Fruit fly (Drosophila melanogaster) whole organism, embryonic: ENCODE measurements around the gene CG14696.

ENCODE experiments used
- ATbp ChIP-seq: fragments of 200-800 bp; sonication (Bioruptor generic); optimal IDR thresholded peaks from 2 replicates; lab custom pipeline; 2017; ENCODE audit warnings: missing biosample characterization, mild to moderate bottlenecking, missing genetic modification characterization, missing genetic modification reagents
- Abd-B ChIP-seq: fragments of 200-800 bp; sonication (Bioruptor generic); optimal IDR thresholded peaks from 2 replicates; lab custom pipeline; 2018; ENCODE audit warnings: missing biosample characterization, mild to moderate bottlenecking, missing genetic modification characterization, moderate library complexity
- Bteb2 ChIP-seq: fragments of 200-800 bp; sonication (Bioruptor generic); optimal IDR thresholded peaks from 2 replicates; lab custom pipeline; 2016; ENCODE audit warnings: missing biosample characterization, missing genetic modification characterization
- CG10147 ChIP-seq: fragments of 200-800 bp; sonication (Bioruptor generic); optimal IDR thresholded peaks from 2 replicates; lab custom pipeline; 2019; ENCODE audit warnings: missing biosample characterization, mild to moderate bottlenecking, missing genetic modification characterization, moderate library complexity
- CG1024 ChIP-seq: fragments of 200-800 bp; sonication (Bioruptor generic); IDR thresholded peaks from 2 replicates; pipeline ENCODE4 v1.3.6; 2022; ENCODE audit warnings: missing biosample characterization, missing genetic modification characterization
- CG10366 ChIP-seq: fragments of 200-800 bp; sonication (Bioruptor generic); IDR thresholded peaks from 2 replicates; pipeline ENCODE4 v1.3.6; 2022; ENCODE audit warnings: missing biosample characterization, missing genetic modification characterization
- CG12236 ChIP-seq: fragments of 200-800 bp; sonication (Bioruptor generic); optimal IDR thresholded peaks from 2 replicates; lab custom pipeline; 2016; ENCODE audit warnings: missing biosample characterization, missing genetic modification characterization
- CG15479 ChIP-seq: fragments of 200-800 bp; sonication (Bioruptor generic); optimal IDR thresholded peaks from 3 replicates; lab custom pipeline; 2019; ENCODE audit warnings: missing biosample characterization, mild to moderate bottlenecking, missing genetic modification characterization, moderate library complexity
- CG1647 ChIP-seq: fragments of 200-800 bp; sonication (Bioruptor generic); optimal IDR thresholded peaks from 3 replicates; lab custom pipeline; 2016; ENCODE audit warnings: missing biosample characterization, missing genetic modification characterization
- CG16813 ChIP-seq: fragments of 200-800 bp; sonication (Bioruptor generic); IDR thresholded peaks from 3 replicates; pipeline ENCODE4 v1.3.6; 2022; ENCODE audit warnings: missing biosample characterization, missing genetic modification characterization; ENCODE audit not compliant: partially characterized antibody
- CG17568 ChIP-seq: fragments of 200-800 bp; sonication (Bioruptor generic); optimal IDR thresholded peaks from 2 replicates; lab custom pipeline; 2018; ENCODE audit warnings: missing biosample characterization, mild to moderate bottlenecking, missing genetic modification characterization, moderate library complexity
- CG18011 ChIP-seq: fragments of 200-800 bp; sonication (Bioruptor generic); optimal IDR thresholded peaks from 2 replicates; lab custom pipeline; 2017; ENCODE audit warnings: missing biosample characterization, missing genetic modification characterization, mild to moderate bottlenecking, moderate library complexity, missing genotype
- CG2202 ChIP-seq: fragments of 200-800 bp; sonication (Bioruptor generic); optimal IDR thresholded peaks from 2 replicates; lab custom pipeline; 2018; ENCODE audit warnings: missing biosample characterization, mild to moderate bottlenecking, missing genetic modification characterization
- CG2889 ChIP-seq: fragments of 200-800 bp; sonication (Bioruptor generic); IDR thresholded peaks from 3 replicates; pipeline ENCODE4 v1.3.6; 2022; ENCODE audit warnings: missing biosample characterization, missing genetic modification characterization
- CG34422 ChIP-seq: fragments of 200-800 bp; sonication (Bioruptor generic); IDR thresholded peaks from 3 replicates; pipeline ENCODE4 v1.3.6; 2022; ENCODE audit warnings: missing biosample characterization, missing genetic modification characterization
- CG4424 ChIP-seq: fragments of 200-800 bp; sonication (Bioruptor generic); optimal IDR thresholded peaks from 3 replicates; lab custom pipeline; 2016; ENCODE audit warnings: missing biosample characterization, missing genetic modification characterization
- CG6683 ChIP-seq: fragments of 200-800 bp; sonication (Bioruptor generic); optimal IDR thresholded peaks from 2 replicates; lab custom pipeline; 2017; ENCODE audit warnings: missing biosample characterization, mild to moderate bottlenecking, missing genetic modification characterization, missing genetic modification reagents
- CG7987 ChIP-seq: fragments of 200-800 bp; sonication (Bioruptor generic); optimal IDR thresholded peaks from 2 replicates; lab custom pipeline; 2018; ENCODE audit warnings: missing biosample characterization, mild to moderate bottlenecking, missing genetic modification characterization, moderate library complexity
- CG8478 ChIP-seq: fragments of >200 bp; optimal IDR thresholded peaks from 2 replicates; lab custom pipeline; 2018
- Dad ChIP-seq: fragments of 200-800 bp; sonication (Bioruptor generic); optimal IDR thresholded peaks from 3 replicates; lab custom pipeline; 2016; ENCODE audit warnings: missing biosample characterization, missing genetic modification characterization
- Dek ChIP-seq: fragments of 200-800 bp; sonication (Bioruptor generic); optimal IDR thresholded peaks from 3 replicates; lab custom pipeline; 2019; ENCODE audit warnings: missing biosample characterization, mild to moderate bottlenecking, missing genetic modification characterization, moderate library complexity
- Fer2 ChIP-seq: fragments of 200-800 bp; sonication (Bioruptor generic); optimal IDR thresholded peaks from 2 replicates; lab custom pipeline; 2018; ENCODE audit warnings: missing biosample characterization, mild to moderate bottlenecking, missing genetic modification characterization, moderate library complexity
- Hey ChIP-seq: fragments of 200-800 bp; sonication (Bioruptor generic); optimal IDR thresholded peaks from 3 replicates; lab custom pipeline; 2018; ENCODE audit warnings: missing biosample characterization, mild to moderate bottlenecking, missing genetic modification characterization
- Hr51 ChIP-seq, 2 experiments: fragments of 200-800 bp; sonication (Bioruptor generic); optimal IDR thresholded peaks; 2 replicates in 1 of 2; 3 replicates in 1 of 2; lab custom pipeline; 2016 to 2018; ENCODE audit warnings: missing biosample characterization in 2 of 2, missing genetic modification characterization in 2 of 2, mild to moderate bottlenecking in 1 of 2, moderate library complexity in 1 of 2
- Nf-YA ChIP-seq: fragments of 200-800 bp; sonication (Bioruptor generic); IDR thresholded peaks from 2 replicates; pipeline ENCODE4 v1.3.6; 2022; ENCODE audit warnings: missing biosample characterization, missing genetic modification characterization
- Oli ChIP-seq: fragments of 200-800 bp; sonication (Bioruptor generic); optimal IDR thresholded peaks from 2 replicates; lab custom pipeline; 2018; ENCODE audit warnings: missing biosample characterization, mild to moderate bottlenecking, missing genetic modification characterization, moderate library complexity
- Ravus ChIP-seq: fragments of 200-800 bp; sonication (Bioruptor generic); IDR thresholded peaks from 2 replicates; pipeline ENCODE4 v1.3.6; 2022; ENCODE audit warnings: missing biosample characterization, missing genetic modification characterization
- TFAM ChIP-seq: fragments of 200-800 bp; sonication (Bioruptor generic); optimal IDR thresholded peaks from 2 replicates; lab custom pipeline; 2017; ENCODE audit warnings: missing biosample characterization, missing genetic modification characterization, inconsistent platforms
- Usf ChIP-seq: fragments of 200-800 bp; sonication (Bioruptor generic); optimal IDR thresholded peaks from 2 replicates; lab custom pipeline; 2017; ENCODE audit warnings: missing genotype, missing biosample characterization, missing genetic modification characterization
- ara ChIP-seq: fragments of 200-800 bp; sonication (Bioruptor generic); IDR thresholded peaks from 2 replicates; pipeline ENCODE4 v1.3.6; 2022; ENCODE audit warnings: missing biosample characterization, missing genetic modification characterization
- br ChIP-seq: fragments of >200 bp; optimal IDR thresholded peaks from 2 replicates; lab custom pipeline; 2017
- cwo ChIP-seq: fragments of 200-800 bp; sonication (Bioruptor generic); optimal IDR thresholded peaks from 3 replicates; lab custom pipeline; 2017; ENCODE audit warnings: missing biosample characterization, missing genetic modification characterization, mild to moderate bottlenecking, moderate library complexity, missing genetic modification reagents
- disco-r ChIP-seq: fragments of 200-800 bp; sonication (Bioruptor generic); optimal IDR thresholded peaks from 2 replicates; lab custom pipeline; 2016; ENCODE audit warnings: missing biosample characterization, missing genetic modification characterization
- dpn ChIP-seq, 2 experiments: fragments of 200-800 bp; sonication (Bioruptor generic); optimal IDR thresholded peaks; 3 replicates each; lab custom pipeline; 2016; ENCODE audit warnings: missing biosample characterization in 2 of 2, missing genetic modification characterization in 2 of 2
- ham ChIP-seq: fragments of 200-800 bp; sonication (Bioruptor generic); IDR thresholded peaks from 2 replicates; pipeline ENCODE4 v1.3.6; 2022; ENCODE audit warnings: missing biosample characterization, missing genetic modification characterization
- her ChIP-seq: fragments of 200-800 bp; sonication (Bioruptor generic); optimal IDR thresholded peaks from 2 replicates; lab custom pipeline; 2016; ENCODE audit warnings: missing biosample characterization, missing genetic modification characterization
- insv ChIP-seq, 2 experiments: fragments of 200-800 bp; sonication (Bioruptor generic); optimal IDR thresholded peaks; 3 replicates each; lab custom pipeline; 2016 to 2018; ENCODE audit warnings: missing biosample characterization in 2 of 2, missing genetic modification characterization in 2 of 2
- klu ChIP-seq: fragments of 200-800 bp; sonication (Bioruptor generic); IDR thresholded peaks from 2 replicates; pipeline ENCODE4 v1.3.6; 2022; ENCODE audit warnings: missing biosample characterization, missing genetic modification characterization
- knrl ChIP-seq: fragments of 200-800 bp; sonication (Bioruptor generic); IDR thresholded peaks from 3 replicates; pipeline ENCODE4 v1.3.6; 2022; ENCODE audit warnings: missing biosample characterization, missing genetic modification characterization; ENCODE audit not compliant: partially characterized antibody
- lola ChIP-seq, 3 experiments: fragments of >200 bp in 2 of 3; fragments of 200-800 bp in 1 of 3; sonication (Bioruptor generic) in 1 of 3; optimal IDR thresholded peaks; 2 replicates each; lab custom pipeline; 2017 to 2019; ENCODE audit warnings: missing biosample characterization in 3 of 3, missing genetic modification characterization in 3 of 3, mild to moderate bottlenecking in 1 of 3, moderate library complexity in 1 of 3
- luna ChIP-seq: fragments of 200-800 bp; sonication (Bioruptor generic); optimal IDR thresholded peaks from 2 replicates; lab custom pipeline; 2016; ENCODE audit warnings: missing biosample characterization, missing genetic modification characterization
- mld ChIP-seq: fragments of 200-800 bp; sonication (Bioruptor generic); IDR thresholded peaks from 3 replicates; pipeline ENCODE4 v1.3.6; 2022; ENCODE audit warnings: missing biosample characterization, missing genetic modification characterization; ENCODE audit not compliant: partially characterized antibody
- org-1 ChIP-seq: fragments of 200-800 bp; sonication (Bioruptor generic); optimal IDR thresholded peaks from 2 replicates; lab custom pipeline; 2017; ENCODE audit warnings: missing biosample characterization, missing genetic modification characterization
- otp ChIP-seq: fragments of 200-800 bp; sonication (Bioruptor generic); IDR thresholded peaks from 3 replicates; pipeline ENCODE4, ENCODE4 v1.3.6; 2022; ENCODE audit warnings: missing biosample characterization, missing genetic modification characterization
- pzg ChIP-seq: fragments of 200-800 bp; sonication (Bioruptor generic); optimal IDR thresholded peaks from 3 replicates; lab custom pipeline; 2018; ENCODE audit warnings: missing biosample characterization, mild to moderate bottlenecking, missing genetic modification characterization, moderate library complexity
- run ChIP-seq: fragments of 200-800 bp; sonication (Bioruptor generic); optimal IDR thresholded peaks from 3 replicates; lab custom pipeline; 2018; ENCODE audit warnings: missing biosample characterization, mild to moderate bottlenecking, missing genetic modification characterization
- tio ChIP-seq: fragments of 200-800 bp; sonication (Bioruptor generic); optimal IDR thresholded peaks from 2 replicates; lab custom pipeline; 2017; ENCODE audit warnings: missing biosample characterization, missing genetic modification characterization, inconsistent platforms
- zfh2 ChIP-seq: fragments of 200-800 bp; sonication (Bioruptor generic); optimal IDR thresholded peaks from 2 replicates; lab custom pipeline; 2016; ENCODE audit warnings: missing biosample characterization, missing genetic modification characterization

CG14696 gene

dm6 chr3R:10875515-10876434 lies 9.0 kb downstream of the CG14696 start, which contains the start of gene Sodh2 (continued):
- TF ChIP-seq zfh2 (GFP tag; lab: Kevin White, UChicago) = peak; percentile 85
- TF ChIP-seq cwo (GFP tag; lab: Kevin White, UChicago) = peak; percentile 87
- TF ChIP-seq CG15479 (GFP tag; lab: Kevin White, UChicago) = no peak
- TF ChIP-seq run = peak; percentile 64
- peak; percentile 67 for TF ChIP-seq Hey (tag; lab: Kevin White, UChicago)
- TF ChIP-seq Hr51 (GFP tag; optimal IDR thresholded peaks at IDR 0.05; lab: Kevin White, UChicago) = peak in 1 of 2 experiments; percentile 81
- peak; percentile 64 for TF ChIP-seq Bteb2 (GFP tag; lab: Kevin White, UChicago)
- no peak for TF ChIP-seq TFAM (GFP tag; lab: Kevin White, UChicago)
- peak; percentile 39 for TF ChIP-seq luna
- TF ChIP-seq Nf-YA (GFP tag; lab: Robert Waterston, UW) = 0 out of 2 replicates have a peak, but pooled peaks have one; percentile 40
- TF ChIP-seq her (GFP tag; lab: Kevin White, UChicago) = peak; percentile 73
- peak; percentile 75 for TF ChIP-seq org-1 (GFP tag; lab: Kevin White, UChicago)
- TF ChIP-seq ham (GFP tag; lab: Robert Waterston, UW) = peak; percentile 34; the same call in 1 of the 2 replicates
- TF ChIP-seq tio (GFP tag; lab: Kevin White, UChicago) = peak; percentile 52
- TF ChIP-seq mld (GFP tag; lab: Robert Waterston, UW) = no peak
- no peak for TF ChIP-seq br (lab: Kevin White, UChicago)
- peak; percentile 46 for TF ChIP-seq disco-r (GFP tag; lab: Kevin White, UChicago)
- TF ChIP-seq CG2889 = peak; percentile 67; the same call in 2 of the 3 replicates
- no peak for TF ChIP-seq CG8478 (lab: Kevin White, UChicago)
- TF ChIP-seq CG6683 = peak; percentile 75
- TF ChIP-seq ATbp (GFP tag; lab: Kevin White, UChicago) = peak; percentile 90
- TF ChIP-seq CG10147 (GFP tag; lab: Kevin White, UChicago) = peak; percentile 74
- peak; percentile 91 for TF ChIP-seq CG7987
- peak; percentile 45 for TF ChIP-seq CG1647
- peak; percentile 52 for TF ChIP-seq CG4424 (GFP tag; lab: Kevin White, UChicago)
- peak; percentile 45 for TF ChIP-seq CG2202 (tag; lab: Kevin White, UChicago)
- TF ChIP-seq CG18011 (GFP tag; lab: Kevin White, UChicago) = peak; percentile 57
- TF ChIP-seq knrl (GFP tag; lab: Robert Waterston, UW) = no peak
- peak; percentile 45 for TF ChIP-seq Oli
- TF ChIP-seq CG16813 (GFP tag; lab: Robert Waterston, UW) = no peak
- peak; percentile 39 to 69 for TF ChIP-seq dpn (GFP tag; optimal IDR thresholded peaks at IDR 0.05; lab: Kevin White, UChicago)
- TF ChIP-seq insv (GFP tag; optimal IDR thresholded peaks at IDR 0.05; lab: Kevin White, UChicago) = peak in 1 of 2 experiments; percentile 60
- peak; percentile 87 for TF ChIP-seq CG34422 (GFP tag; lab: Robert Waterston, UW)
- 0 out of 2 replicates have a peak, but pooled peaks have one; percentile 38 for TF ChIP-seq CG1024 (GFP tag; lab: Robert Waterston, UW)
- no peak for TF ChIP-seq Ravus (GFP tag; lab: Robert Waterston, UW)
- no peak for TF ChIP-seq Usf (GFP tag; lab: Kevin White, UChicago)
- TF ChIP-seq lola (GFP tag; optimal IDR thresholded peaks at IDR 0.05; lab: Kevin White, UChicago) = peak in 1 of 3 experiments; percentile 43
- peak; percentile 59 for TF ChIP-seq CG10366 (GFP tag; lab: Robert Waterston, UW)
- TF ChIP-seq CG12236 (GFP tag; lab: Kevin White, UChicago) = no peak
- peak; percentile 37; the same call in 1 of the 3 replicates for TF ChIP-seq otp (GFP tag; lab: Robert Waterston, UW)
- TF ChIP-seq pzg (GFP tag; lab: Kevin White, UChicago) = peak; percentile 7
- TF ChIP-seq ara (GFP tag; lab: Robert Waterston, UW) = peak; percentile 66
- peak; percentile 24 for TF ChIP-seq Dad
- peak; percentile 86 for TF ChIP-seq CG17568
- TF ChIP-seq Fer2 (tag; lab: Kevin White, UChicago) = peak; percentile 31
- TF ChIP-seq klu (GFP tag; lab: Robert Waterston, UW) = 0 out of 2 replicates have a peak, but pooled peaks have one; percentile 38
- TF ChIP-seq Abd-B (GFP tag; lab: Kevin White, UChicago) = peak; percentile 18
- TF ChIP-seq Dek (tag; lab: Kevin White, UChicago) = peak; percentile 79
